Worm (Caenorhabditis elegans) whole organism, L3 larva: ENCODE results near the gene T14B1.1.
A peak's percentile ranks its signal among the peaks of the same experiment; 100 is the strongest.

Experiments
- R02D3.7 ChIP-seq: fragments of 150-350 bp; optimal IDR thresholded peaks from 2 replicates; lab custom pipeline; 2014; ENCODE audit warnings: missing biosample characterization, missing genetic modification characterization
- ZK546.5 ChIP-seq: sonication (generic microtip); optimal IDR thresholded peaks from 2 replicates; lab custom pipeline; 2017; ENCODE audit warnings: missing biosample characterization, missing genetic modification characterization
- aly-2 ChIP-seq: fragments of 150-350 bp; optimal IDR thresholded peaks from 2 replicates; lab custom pipeline; 2014; ENCODE audit warnings: missing biosample characterization, missing genetic modification characterization
- ama-1 ChIP-seq: fragments of 150-350 bp; optimal IDR thresholded peaks from 2 replicates; lab custom pipeline; 2018
- ceh-16 ChIP-seq: sonication (generic microtip); optimal IDR thresholded peaks from 2 replicates; lab custom pipeline; 2017; ENCODE audit warnings: missing biosample characterization, missing genetic modification characterization
- ceh-82 ChIP-seq: fragments of 150-350 bp; optimal IDR thresholded peaks from 2 replicates; lab custom pipeline; 2014; ENCODE audit warnings: missing biosample characterization, missing genetic modification characterization
- ceh-9 ChIP-seq: sonication (generic microtip); optimal IDR thresholded peaks from 2 replicates; lab custom pipeline; 2018; ENCODE audit warnings: missing biosample characterization, missing genetic modification characterization
- egl-27 ChIP-seq: sonication (generic microtip); optimal IDR thresholded peaks from 4 replicates; lab custom pipeline; 2017; ENCODE audit warnings: missing biosample characterization, missing genetic modification reagents, missing genetic modification characterization
- egl-5 ChIP-seq: fragments of 150-350 bp; optimal IDR thresholded peaks from 2 replicates; lab custom pipeline; 2017; ENCODE audit warnings: missing biosample characterization, missing genetic modification reagents, missing genetic modification characterization, inconsistent platforms
- elt-1 ChIP-seq: fragments of 150-350 bp; optimal IDR thresholded peaks from 2 replicates; lab custom pipeline; 2014; ENCODE audit warnings: missing biosample characterization, missing genetic modification characterization
- elt-2 ChIP-seq: sonication (generic microtip); optimal IDR thresholded peaks from 2 replicates; lab custom pipeline; 2016; ENCODE audit warnings: missing genetic modification reagents, mild to moderate bottlenecking, missing genetic modification characterization, missing compliant biosample characterization
- elt-3 ChIP-seq, 3 experiments: fragments of 150-350 bp in 1 of 3; sonication (generic microtip) in 2 of 3; optimal IDR thresholded peaks; 2 replicates in 2 of 3; 4 replicates in 1 of 3; lab custom pipeline; 2014 to 2017; ENCODE audit warnings: missing biosample characterization in 3 of 3, missing genetic modification characterization in 3 of 3
- eor-1 ChIP-seq, 2 experiments: fragments of 150-350 bp; optimal IDR thresholded peaks; 2 replicates each; lab custom pipeline; 2014 to 2018; ENCODE audit warnings: missing biosample characterization in 2 of 2, missing genetic modification characterization in 2 of 2
- fkh-2 ChIP-seq: fragments of 150-350 bp; optimal IDR thresholded peaks from 2 replicates; lab custom pipeline; 2014; ENCODE audit warnings: missing biosample characterization, missing genetic modification reagents, missing genetic modification characterization
- fos-1 ChIP-seq: fragments of 150-350 bp; optimal IDR thresholded peaks from 2 replicates; lab custom pipeline; 2014; ENCODE audit warnings: missing biosample characterization, missing genetic modification characterization
- hmg-11 ChIP-seq: sonication (generic microtip); optimal IDR thresholded peaks from 2 replicates; lab custom pipeline; 2016; ENCODE audit warnings: missing genetic modification characterization, missing compliant biosample characterization
- jun-1 ChIP-seq: fragments of 150-350 bp; optimal IDR thresholded peaks from 2 replicates; lab custom pipeline; 2014; ENCODE audit warnings: missing biosample characterization, missing genetic modification reagents, missing genetic modification characterization
- lin-15B ChIP-seq: fragments of 150-350 bp; optimal IDR thresholded peaks from 2 replicates; lab custom pipeline; 2014; ENCODE audit warnings: missing biosample characterization, missing genetic modification characterization
- lin-39 ChIP-seq: fragments of 150-350 bp; optimal IDR thresholded peaks from 2 replicates; lab custom pipeline; 2018; ENCODE audit warnings: missing biosample characterization, missing genetic modification reagents, missing genetic modification characterization
- mdl-1 ChIP-seq: fragments of 150-350 bp; optimal IDR thresholded peaks from 2 replicates; lab custom pipeline; 2014; ENCODE audit warnings: missing biosample characterization, missing genetic modification characterization
- mml-1 ChIP-seq: fragments of 150-350 bp; sonication (generic microtip); optimal IDR thresholded peaks from 3 replicates; lab custom pipeline; 2014; ENCODE audit warnings: missing biosample characterization, missing genetic modification characterization
- nfya-1 ChIP-seq: sonication (generic microtip); optimal IDR thresholded peaks from 2 replicates; lab custom pipeline; 2017; ENCODE audit warnings: missing genetic modification characterization, mild to moderate bottlenecking, missing compliant biosample characterization, antibody characterized with exemption, moderate library complexity; ENCODE audit not compliant: insufficient read depth
- nhr-11 ChIP-seq: fragments of 150-350 bp; optimal IDR thresholded peaks from 2 replicates; lab custom pipeline; 2014; ENCODE audit warnings: missing biosample characterization, missing genetic modification characterization
- nhr-12 ChIP-seq: fragments of 150-350 bp; optimal IDR thresholded peaks from 2 replicates; lab custom pipeline; 2014; ENCODE audit warnings: missing biosample characterization, missing genetic modification characterization
- nhr-23 ChIP-seq: fragments of 150-350 bp; optimal IDR thresholded peaks from 2 replicates; lab custom pipeline; 2014; ENCODE audit warnings: missing biosample characterization, missing genetic modification reagents, missing genetic modification characterization
- nhr-25 ChIP-seq: sonication (generic microtip); optimal IDR thresholded peaks from 2 replicates; lab custom pipeline; 2017; ENCODE audit warnings: missing biosample characterization, missing genetic modification characterization
- nhr-28 ChIP-seq: fragments of 150-350 bp; optimal IDR thresholded peaks from 2 replicates; lab custom pipeline; 2014; ENCODE audit warnings: missing biosample characterization, missing genetic modification characterization
- nhr-67 ChIP-seq: fragments of 150-350 bp; optimal IDR thresholded peaks from 2 replicates; lab custom pipeline; 2014; ENCODE audit warnings: missing biosample characterization, missing genetic modification characterization
- nhr-76 ChIP-seq: fragments of 150-350 bp; sonication (generic microtip); optimal IDR thresholded peaks from 5 replicates; lab custom pipeline; 2014; ENCODE audit warnings: missing biosample characterization, missing genetic modification characterization
- pha-4 ChIP-seq: fragments of 150-350 bp; optimal IDR thresholded peaks from 2 replicates; lab custom pipeline; 2014; ENCODE audit warnings: missing biosample characterization, missing genetic modification reagents, missing genetic modification characterization
- pqm-1 ChIP-seq: fragments of 150-350 bp; optimal IDR thresholded peaks from 2 replicates; lab custom pipeline; 2017; ENCODE audit warnings: missing biosample characterization, missing genetic modification characterization, inconsistent platforms
- sea-2 ChIP-seq: fragments of 150-350 bp; sonication (generic microtip); optimal IDR thresholded peaks from 4 replicates; lab custom pipeline; 2014; ENCODE audit warnings: missing biosample characterization, missing genetic modification reagents, missing genetic modification characterization
- skn-1 ChIP-seq: fragments of 150-350 bp; optimal IDR thresholded peaks from 2 replicates; lab custom pipeline; 2014; ENCODE audit warnings: missing biosample characterization, missing genetic modification characterization
- snpc-4 ChIP-seq: fragments of 150-350 bp; optimal IDR thresholded peaks from 2 replicates; lab custom pipeline; 2014; ENCODE audit warnings: missing biosample characterization, missing genetic modification characterization
- tbx-2 ChIP-seq: sonication (generic microtip); optimal IDR thresholded peaks from 2 replicates; lab custom pipeline; 2016; ENCODE audit warnings: mild to moderate bottlenecking, missing genetic modification characterization, missing compliant biosample characterization
- unc-39 ChIP-seq: sonication (generic microtip); optimal IDR thresholded peaks from 4 replicates; lab custom pipeline; 2017; ENCODE audit warnings: missing biosample characterization, missing genetic modification characterization
- unc-62 ChIP-seq: fragments of 150-350 bp; sonication (generic microtip); optimal IDR thresholded peaks from 4 replicates; lab custom pipeline; 2014; ENCODE audit warnings: missing biosample characterization, missing genetic modification reagents, missing genetic modification characterization
- zag-1 ChIP-seq: fragments of 150-350 bp; optimal IDR thresholded peaks from 2 replicates; lab custom pipeline; 2014; ENCODE audit warnings: missing biosample characterization, missing genetic modification characterization
- ztf-11 ChIP-seq: fragments of 150-350 bp; optimal IDR thresholded peaks from 2 replicates; lab custom pipeline; 2014; ENCODE audit warnings: missing biosample characterization, missing genetic modification characterization
- ztf-4 ChIP-seq: fragments of 150-350 bp; optimal IDR thresholded peaks from 2 replicates; lab custom pipeline; 2014; ENCODE audit warnings: missing biosample characterization, missing genetic modification characterization

T14B1.1 gene

ce11 chrX:9690445-9690844, 21.9 kb upstream of the T14B1.1 start, which contains the start of gene npr-18:
Gene npr-18, plus strand, starts transcription at chrX:9690745.
- TF ChIP-seq aly-2 (no peak), tbx-2 (tag; lab: Kevin White, UChicago) (no peak), mml-1 (tag; lab: Kevin White, UChicago) (no peak), lin-39 (no peak), nhr-11 (tag; lab: Kevin White, UChicago) (no peak), ZK546.5 (no peak)
- TF ChIP-seq, all 47 proteins: peak for 0

ce11 chrX:9687264-9687663, 18.7 kb upstream of the T14B1.1 start:
- TF ChIP-seq elt-2 (tag; lab: Kevin White, UChicago) = peak; percentile 71
- peak; percentile 39 for TF ChIP-seq pqm-1 (tag; lab: Kevin White, UChicago)
- no peak for TF ChIP-seq ztf-11 (tag; lab: Kevin White, UChicago)
- TF ChIP-seq, all 47 proteins: peak for 2

- no peak for TF ChIP-seq ceh-16 (tag; lab: Kevin White, UChicago)
- no peak for TF ChIP-seq sea-2
- TF ChIP-seq mml-1 (tag; lab: Kevin White, UChicago) = no peak
- no peak for TF ChIP-seq nhr-11 (tag; lab: Kevin White, UChicago)
- TF ChIP-seq nfya-1 (tag; lab: Kevin White, UChicago) = no peak
- no peak for TF ChIP-seq ZK546.5
- TF ChIP-seq egl-5 (tag; lab: Kevin White, UChicago) = no peak
- TF ChIP-seq ceh-82 (tag; lab: Kevin White, UChicago) = no peak
- TF ChIP-seq elt-3 (tag; optimal IDR thresholded peaks at IDR 0.05; lab: Kevin White, UChicago) = no peak
- TF ChIP-seq nhr-76 (tag; lab: Kevin White, UChicago) = no peak
- no peak for TF ChIP-seq lin-15B
- TF ChIP-seq ztf-4 = no peak
- peak; percentile 63 for TF ChIP-seq pqm-1 (tag; lab: Kevin White, UChicago)
- no peak for TF ChIP-seq snpc-4
- TF ChIP-seq R02D3.7 (tag; lab: Kevin White, UChicago) = no peak
- TF ChIP-seq eor-1 (tag; optimal IDR thresholded peaks at IDR 0.05; lab: Kevin White, UChicago) = no peak
- TF ChIP-seq egl-27 (tag; lab: Kevin White, UChicago) = no peak
- no peak for TF ChIP-seq hmg-11 (tag; lab: Kevin White, UChicago)
- TF ChIP-seq nhr-67 = no peak
- TF ChIP-seq pha-4 (tag; lab: Kevin White, UChicago) = peak; percentile 14
- no peak for TF ChIP-seq ztf-11 (tag; lab: Kevin White, UChicago)
- peak; percentile 95 for TF ChIP-seq elt-2 (tag; lab: Kevin White, UChicago)
- no peak for TF ChIP-seq nhr-25
These were observed 11.7 kb upstream of the T14B1.1 start, which contains the start of gene ifp-1 for ce11 chrX:9680119-9680682. Gene ifp-1, minus strand, starts transcription at chrX:9680169.

ce11 chrX:9679427-9679826, 10.9 kb upstream of the T14B1.1 start:
- TF ChIP-seq elt-2 (tag; lab: Kevin White, UChicago) (peak; percentile 82), R02D3.7 (tag; lab: Kevin White, UChicago) (no peak), pqm-1 (tag; lab: Kevin White, UChicago) (peak; percentile 57), fkh-2 (no peak), nhr-28 (tag; lab: Kevin White, UChicago) (no peak), ZK546.5 (no peak), ceh-82 (tag; lab: Kevin White, UChicago) (no peak), ama-1 (lab: Kevin White, UChicago) (no peak), ceh-9 (tag; lab: Kevin White, UChicago) (no peak), unc-62 (GFP tag; lab: Kevin White, UChicago) (no peak), zag-1 (tag; lab: Kevin White, UChicago) (no peak), mdl-1 (tag; lab: Kevin White, UChicago) (no peak), elt-1 (tag; lab: Kevin White, UChicago) (no peak), pha-4 (tag; lab: Kevin White, UChicago) (peak; percentile 38), nhr-23 (tag; lab: Kevin White, UChicago) (no peak)

- TF ChIP-seq nhr-12 (tag; lab: Kevin White, UChicago) = no peak
- no peak for TF ChIP-seq ceh-9 (tag; lab: Kevin White, UChicago)
- no peak for TF ChIP-seq skn-1 (tag; lab: Kevin White, UChicago)
- no peak for TF ChIP-seq jun-1
- TF ChIP-seq fos-1 (tag; lab: Kevin White, UChicago) = no peak
- no peak for TF ChIP-seq nhr-76 (tag; lab: Kevin White, UChicago)
- no peak for TF ChIP-seq ztf-4
- no peak for TF ChIP-seq ZK546.5
- TF ChIP-seq unc-39 (tag; lab: Kevin White, UChicago) = no peak
- no peak for TF ChIP-seq nhr-25
- no peak for TF ChIP-seq mdl-1 (tag; lab: Kevin White, UChicago)
- no peak for TF ChIP-seq ceh-82 (tag; lab: Kevin White, UChicago)
These were observed 9.4 kb upstream of the T14B1.1 start for ce11 chrX:9677927-9678326.
